Worm (Caenorhabditis elegans) whole organism, L4 larva: ENCODE results near the gene uda-1.

ENCODE experiments used
- lin-13 ChIP-seq: fragments of 150-350 bp; optimal IDR thresholded peaks from 2 replicates; lab custom pipeline; 2014; ENCODE audit warnings: missing biosample characterization, missing genetic modification reagents, missing genetic modification characterization
- ztf-11 ChIP-seq: fragments of 150-350 bp; optimal IDR thresholded peaks from 2 replicates; lab custom pipeline; 2014; ENCODE audit warnings: missing biosample characterization, missing genetic modification characterization

ce11 chrV:10036275-10036674, 31.7 kb downstream of the uda-1 start, which contains the start of gene T06E8.2:
- TF ChIP-seq ztf-11 (tag; lab: Kevin White, UChicago) (no peak), lin-13 (GFP tag; lab: Kevin White, UChicago) (no peak)
